Worm (Caenorhabditis elegans) whole organism, L3 larva: ENCODE results near the gene col-142.

Experiments used
- ama-1 ChIP-seq: fragments of 150-350 bp; optimal IDR thresholded peaks from 2 replicates; lab custom pipeline; 2018
- fos-1 ChIP-seq: fragments of 150-350 bp; optimal IDR thresholded peaks from 2 replicates; lab custom pipeline; 2014; ENCODE audit warnings: missing biosample characterization, missing genetic modification characterization
- jun-1 ChIP-seq: fragments of 150-350 bp; optimal IDR thresholded peaks from 2 replicates; lab custom pipeline; 2014; ENCODE audit warnings: missing biosample characterization, missing genetic modification reagents, missing genetic modification characterization
- lin-15B ChIP-seq: fragments of 150-350 bp; optimal IDR thresholded peaks from 2 replicates; lab custom pipeline; 2014; ENCODE audit warnings: missing biosample characterization, missing genetic modification characterization
- nhr-11 ChIP-seq: fragments of 150-350 bp; optimal IDR thresholded peaks from 2 replicates; lab custom pipeline; 2014; ENCODE audit warnings: missing biosample characterization, missing genetic modification characterization
- nhr-28 ChIP-seq: fragments of 150-350 bp; optimal IDR thresholded peaks from 2 replicates; lab custom pipeline; 2014; ENCODE audit warnings: missing biosample characterization, missing genetic modification characterization
- nhr-76 ChIP-seq: fragments of 150-350 bp; sonication (generic microtip); optimal IDR thresholded peaks from 5 replicates; lab custom pipeline; 2014; ENCODE audit warnings: missing biosample characterization, missing genetic modification characterization
- snpc-4 ChIP-seq: fragments of 150-350 bp; optimal IDR thresholded peaks from 2 replicates; lab custom pipeline; 2014; ENCODE audit warnings: missing biosample characterization, missing genetic modification characterization
- tbx-2 ChIP-seq: sonication (generic microtip); optimal IDR thresholded peaks from 2 replicates; lab custom pipeline; 2016; ENCODE audit warnings: mild to moderate bottlenecking, missing genetic modification characterization, missing compliant biosample characterization
- zag-1 ChIP-seq: fragments of 150-350 bp; optimal IDR thresholded peaks from 2 replicates; lab custom pipeline; 2014; ENCODE audit warnings: missing biosample characterization, missing genetic modification characterization
- ztf-4 ChIP-seq: fragments of 150-350 bp; optimal IDR thresholded peaks from 2 replicates; lab custom pipeline; 2014; ENCODE audit warnings: missing biosample characterization, missing genetic modification characterization

ce11 chrV:6836036-6836435, 5.1 kb downstream of the col-142 start:
- no peak for TF ChIP-seq ama-1
- TF ChIP-seq ztf-4 (tag; lab: Kevin White, UChicago): no peak
- no peak for TF ChIP-seq zag-1 (tag; lab: Kevin White, UChicago)
- no peak for TF ChIP-seq nhr-76 (tag; lab: Kevin White, UChicago)
- TF ChIP-seq tbx-2: no peak
- TF ChIP-seq lin-15B (tag; lab: Kevin White, UChicago): no peak
- TF ChIP-seq jun-1 (tag; lab: Kevin White, UChicago): no peak
- TF ChIP-seq nhr-28 (tag; lab: Kevin White, UChicago): no peak
- TF ChIP-seq nhr-11 (tag; lab: Kevin White, UChicago): no peak
- TF ChIP-seq snpc-4 (tag; lab: Kevin White, UChicago): no peak
- no peak for TF ChIP-seq fos-1 (tag; lab: Kevin White, UChicago)
